Fruit fly (Drosophila melanogaster): ENCODE data around the gene Las.

The Las gene

DNA sequence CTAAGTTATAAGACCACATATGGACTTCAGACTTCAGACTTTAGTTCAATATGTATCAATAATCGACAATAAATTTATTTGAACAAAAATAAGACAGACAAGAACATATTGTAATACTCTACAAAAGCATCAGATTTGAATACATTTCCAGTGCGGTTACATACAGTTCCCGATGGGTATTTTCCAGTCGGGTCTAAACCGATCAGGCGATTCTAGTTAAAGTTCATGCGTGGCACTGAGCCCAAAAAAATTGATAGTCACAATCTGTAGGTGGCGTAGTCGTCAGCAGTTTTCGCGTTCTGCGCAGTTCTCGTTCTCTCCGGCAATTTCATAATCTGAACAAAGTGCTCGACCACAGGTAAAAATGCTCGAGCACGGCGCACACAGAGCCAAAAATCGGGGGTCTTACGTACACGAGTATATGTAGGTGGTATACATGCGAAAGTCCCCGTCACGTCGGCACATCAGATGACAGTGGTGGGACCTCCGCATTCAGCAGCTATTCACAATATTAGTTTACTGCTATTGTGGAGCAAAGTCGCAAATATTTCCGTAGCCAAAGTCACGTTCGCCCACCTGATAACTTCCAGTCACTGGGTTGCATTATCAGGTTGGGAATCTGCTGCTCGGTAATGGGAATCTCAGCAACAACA is 36.8 kb downstream of the Las start (continued):
- TF ChIP-seq Blimp-1 (GFP tag; optimal IDR thresholded peaks at IDR 0.05) (no peak), CG17328 (GFP tag; IDR thresholded peaks at IDR 0.05) (no peak), Dek (tag; optimal IDR thresholded peaks at IDR 0.05) (peak; percentile 28), CG16815 (GFP tag; optimal IDR thresholded peaks at IDR 0.05) (peak; percentile 49), sc (optimal IDR thresholded peaks at IDR 0.05) (no peak), sc (GFP tag; optimal IDR thresholded peaks at IDR 0.05) (no peak), CG4282 (GFP tag; optimal IDR thresholded peaks at IDR 0.05) (no peak), fd96Cb (tag; optimal IDR thresholded peaks at IDR 0.05) (peak; percentile 9), CG34376 (GFP tag; optimal IDR thresholded peaks at IDR 0.05) (peak; percentile 82), nmo (GFP tag; optimal IDR thresholded peaks at IDR 0.05) (peak; percentile 33), z (GFP tag; IDR thresholded peaks at IDR 0.05) (no peak), klu (GFP tag; IDR thresholded peaks at IDR 0.05) (no peak), CG18476 (GFP tag; optimal IDR thresholded peaks at IDR 0.05) (peak; percentile 31), ash1 (GFP tag; optimal IDR thresholded peaks at IDR 0.05) (no peak), CG5953 (GFP tag; IDR thresholded peaks at IDR 0.05) (0 out of 2 replicates have a peak, but pooled peaks have one; percentile 20), Hr51 (GFP tag; optimal IDR thresholded peaks at IDR 0.05) (peak; percentile 28 to 62), vnd (GFP tag; IDR thresholded peaks at IDR 0.05; ENCODE audit: partially characterized antibody) (peak; percentile 28; the same call in 1 of the 3 replicates), ftz-f1 (GFP tag; optimal IDR thresholded peaks at IDR 0.05) (peak; percentile 55), CG18011 (GFP tag; optimal IDR thresholded peaks at IDR 0.05) (no peak), da (GFP tag; optimal IDR thresholded peaks at IDR 0.05) (no peak), hbn (GFP tag; IDR thresholded peaks at IDR 0.05; ENCODE audit: partially characterized antibody) (no peak), CG1832 (GFP tag; optimal IDR thresholded peaks at IDR 0.05) (no peak), gce (GFP tag; IDR thresholded peaks at IDR 0.05) (no peak; the same call in 2 of the 3 replicates), Adf1 (GFP tag; IDR thresholded peaks at IDR 0.05) (peak; percentile 55), CG2202 (tag; optimal IDR thresholded peaks at IDR 0.05) (no peak), Dfd (GFP tag; optimal IDR thresholded peaks at IDR 0.05) (no peak), CG7745 (tag; optimal IDR thresholded peaks at IDR 0.05) (no peak), ap (GFP tag; IDR thresholded peaks at IDR 0.05) (no peak), zfh1 (GFP tag; IDR thresholded peaks at IDR 0.05) (no peak), Ptx1 (GFP tag; IDR thresholded peaks at IDR 0.05) (peak; percentile 49), CG10654 (GFP tag; optimal IDR thresholded peaks at IDR 0.05) (no peak), fru (optimal IDR thresholded peaks at IDR 0.05) (no peak), CG10321 (GFP tag; IDR thresholded peaks at IDR 0.05) (no peak), Ssrp (tag; optimal IDR thresholded peaks at IDR 0.05) (no peak), CG10543 (GFP tag; optimal IDR thresholded peaks at IDR 0.05) (peak; percentile 90), crol (GFP tag; IDR thresholded peaks at IDR 0.05) (no peak), sna (GFP tag; IDR thresholded peaks at IDR 0.05; ENCODE audit: partially characterized antibody) (no peak), Jarid2 (GFP tag; optimal IDR thresholded peaks at IDR 0.05) (no peak), odd (GFP tag; optimal IDR thresholded peaks at IDR 0.05) (no peak), ci (GFP tag; IDR thresholded peaks at IDR 0.05) (no peak), sisA (GFP tag; IDR thresholded peaks at IDR 0.05) (0 out of 2 replicates have a peak, but pooled peaks have one; percentile 15), HLHmδ (GFP tag; optimal IDR thresholded peaks at IDR 0.05) (no peak), Optix (GFP tag; IDR thresholded peaks at IDR 0.05) (no peak), Side (GFP tag; optimal IDR thresholded peaks at IDR 0.05) (no peak), D19B (GFP tag; optimal IDR thresholded peaks at IDR 0.05) (peak; percentile 99), CG12155 (GFP tag; optimal IDR thresholded peaks at IDR 0.05) (peak; percentile 60), CG15696 (tag; optimal IDR thresholded peaks at IDR 0.05) (no peak), CG1024 (GFP tag; IDR thresholded peaks at IDR 0.05) (no peak), HLH54F (GFP tag; optimal IDR thresholded peaks at IDR 0.05) (peak; percentile 45), schlank (tag; optimal IDR thresholded peaks at IDR 0.05) (no peak)

Data from whole organism, embryonic.